Worm (Caenorhabditis elegans) whole organism, late embryonic: ENCODE results near the gene cyp-43A1.

Source experiments
- ceh-14 ChIP-seq: sonication (generic microtip); optimal IDR thresholded peaks from 2 replicates; lab custom pipeline; 2016; ENCODE audit warnings: missing genotype, missing genetic modification characterization, missing compliant biosample characterization
- dmd-4 ChIP-seq: sonication (generic microtip); optimal IDR thresholded peaks from 2 replicates; lab custom pipeline; 2016; ENCODE audit warnings: borderline replicate concordance, missing genetic modification characterization, missing compliant biosample characterization
- eyg-1 ChIP-seq: sonication (generic microtip); optimal IDR thresholded peaks from 2 replicates; lab custom pipeline; 2016; ENCODE audit warnings: missing genotype, missing genetic modification characterization, missing compliant biosample characterization
- tbx-2 ChIP-seq: sonication (generic microtip); optimal IDR thresholded peaks from 2 replicates; lab custom pipeline; 2016; ENCODE audit warnings: missing genetic modification characterization, missing compliant biosample characterization

ce11 chrX:5728956-5729467 is 14.7 kb downstream of the cyp-43A1 start:
- TF ChIP-seq ceh-14 (tag; lab: Kevin White, UChicago) (peak; percentile 79), eyg-1 (no peak), tbx-2 (tag; lab: Kevin White, UChicago) (peak; percentile 72), dmd-4 (tag; lab: Kevin White, UChicago) (no peak)
